Worm (Caenorhabditis elegans) whole organism, young adult: ENCODE results near the gene cnc-4.

Experiments
- B0035.1 ChIP-seq: sonication (generic microtip); optimal IDR thresholded peaks from 2 replicates; lab custom pipeline; 2016; ENCODE audit warnings: missing genetic modification characterization, mild to moderate bottlenecking, missing compliant biosample characterization, missing genotype, missing genetic modification reagents
- B0261.1 ChIP-seq: sonication (generic microtip); optimal IDR thresholded peaks from 2 replicates; lab custom pipeline; 2016; ENCODE audit warnings: mild to moderate bottlenecking, missing genetic modification characterization, moderate library complexity, missing compliant biosample characterization
- C06A6.2 ChIP-seq: fragments of 200-800 bp; sonication (Bioruptor generic); conservative IDR thresholded peaks from 2 replicates; pipeline ENCODE4 v1.3.6; 2022; ENCODE audit warnings: missing genetic modification characterization, missing compliant biosample characterization
- F10E7.11 ChIP-seq: sonication (generic microtip); optimal IDR thresholded peaks from 2 replicates; lab custom pipeline; 2017; ENCODE audit warnings: mild to moderate bottlenecking, missing genetic modification characterization, moderate library complexity, missing compliant biosample characterization
- F39B2.1 ChIP-seq: fragments of 200-800 bp; sonication (Bioruptor generic); IDR thresholded peaks from 2 replicates; pipeline ENCODE4 v1.3.6; 2022; ENCODE audit warnings: missing genetic modification reagents, missing genetic modification characterization, missing compliant biosample characterization
- F52B5.7 ChIP-seq: sonication (generic microtip); optimal IDR thresholded peaks from 2 replicates; lab custom pipeline; 2016; ENCODE audit warnings: mild to moderate bottlenecking, missing genetic modification characterization, missing compliant biosample characterization
- F57C9.4 ChIP-seq: sonication (generic microtip); optimal IDR thresholded peaks from 2 replicates; lab custom pipeline; 2017; ENCODE audit warnings: mild to moderate bottlenecking, missing genetic modification characterization, missing compliant biosample characterization
- K12H6.12 ChIP-seq: fragments of 200-800 bp; sonication (Bioruptor generic); optimal IDR thresholded peaks from 2 replicates; lab custom pipeline; 2018; ENCODE audit warnings: mild to moderate bottlenecking, missing genetic modification characterization, missing compliant biosample characterization
- T07F8.4 ChIP-seq: sonication (generic microtip); optimal IDR thresholded peaks from 2 replicates; lab custom pipeline; 2016; ENCODE audit warnings: mild to moderate bottlenecking, missing genetic modification characterization, moderate library complexity, missing compliant biosample characterization
- Y56A3A.18 ChIP-seq: fragments of 200-800 bp; sonication (Bioruptor generic); IDR thresholded peaks from 2 replicates; pipeline ENCODE4 v1.3.6; 2022; ENCODE audit warnings: missing genetic modification reagents, missing genetic modification characterization, missing compliant biosample characterization
- ccch-3 ChIP-seq: fragments of 200-800 bp; sonication (Bioruptor generic); optimal IDR thresholded peaks from 2 replicates; lab custom pipeline; 2018; ENCODE audit warnings: mild to moderate bottlenecking, missing genetic modification characterization, missing compliant biosample characterization
- cebp-2 ChIP-seq: fragments of 200-800 bp; sonication (Bioruptor generic); IDR thresholded peaks from 2 replicates; pipeline ENCODE4 v1.3.6; 2022; ENCODE audit warnings: missing genetic modification characterization, missing compliant biosample characterization
- ceh-100 ChIP-seq: fragments of 200-800 bp; sonication (Bioruptor generic); IDR thresholded peaks from 2 replicates; pipeline ENCODE4 v1.3.6; 2022; ENCODE audit warnings: missing genetic modification reagents, missing genetic modification characterization, missing compliant biosample characterization
- ceh-40 ChIP-seq: fragments of 200-800 bp; sonication (Bioruptor generic); IDR thresholded peaks from 2 replicates; pipeline ENCODE4 v1.3.6; 2022; ENCODE audit warnings: missing genetic modification characterization, missing compliant biosample characterization
- dox-1 ChIP-seq: fragments of 200-800 bp; sonication (Bioruptor generic); IDR thresholded peaks from 2 replicates; pipeline ENCODE4 v1.3.6; 2022; ENCODE audit warnings: missing genetic modification reagents, missing genetic modification characterization, missing compliant biosample characterization
- dpff-1 ChIP-seq: sonication (generic microtip); optimal IDR thresholded peaks from 2 replicates; lab custom pipeline; 2017; ENCODE audit warnings: mild to moderate bottlenecking, missing genetic modification characterization, missing compliant biosample characterization
- dpl-1 ChIP-seq: fragments of 150-350 bp; optimal IDR thresholded peaks from 2 replicates; lab custom pipeline; 2014; ENCODE audit warnings: missing biosample characterization, missing genetic modification reagents, missing genetic modification characterization
- egl-44 ChIP-seq: fragments of 200-800 bp; sonication (Bioruptor generic); IDR thresholded peaks from 2 replicates; pipeline ENCODE4 v1.3.6; 2022; ENCODE audit warnings: missing genetic modification reagents, missing genetic modification characterization, missing compliant biosample characterization
- ekl-4 ChIP-seq: fragments of 200-800 bp; sonication (Bioruptor generic); IDR thresholded peaks from 2 replicates; pipeline ENCODE4 v1.3.6; 2022; ENCODE audit warnings: missing genetic modification reagents, missing genetic modification characterization, missing compliant biosample characterization
- ets-4 ChIP-seq: fragments of 200-800 bp; sonication (Bioruptor generic); optimal IDR thresholded peaks from 2 replicates; lab custom pipeline; 2018; ENCODE audit warnings: mild to moderate bottlenecking, missing genetic modification characterization, missing compliant biosample characterization
- gei-17 ChIP-seq: fragments of 200-800 bp; sonication (Bioruptor generic); optimal IDR thresholded peaks from 2 replicates; lab custom pipeline; 2018; ENCODE audit warnings: mild to moderate bottlenecking, missing genetic modification characterization, missing compliant biosample characterization
- him-1 ChIP-seq: sonication (generic microtip); optimal IDR thresholded peaks from 2 replicates; lab custom pipeline; 2016; ENCODE audit warnings: missing genotype, missing genetic modification reagents, missing genetic modification characterization, missing compliant biosample characterization
- hlh-12 ChIP-seq: sonication (generic microtip); optimal IDR thresholded peaks from 2 replicates; lab custom pipeline; 2016; ENCODE audit warnings: missing genetic modification characterization, missing compliant biosample characterization
- hmg-20 ChIP-seq: fragments of 200-800 bp; sonication (Bioruptor generic); IDR thresholded peaks from 2 replicates; pipeline ENCODE4 v1.3.6; 2022; ENCODE audit warnings: missing genetic modification reagents, missing genetic modification characterization, missing compliant biosample characterization
- hrde-1 ChIP-seq: sonication (generic microtip); optimal IDR thresholded peaks from 2 replicates; lab custom pipeline; 2016; ENCODE audit warnings: missing genetic modification characterization, mild to moderate bottlenecking, missing compliant biosample characterization, moderate library complexity, missing genotype, missing genetic modification reagents, borderline replicate concordance
- let-526 ChIP-seq: fragments of 200-800 bp; sonication (Bioruptor generic); IDR thresholded peaks from 2 replicates; pipeline ENCODE4 v1.3.6; 2022; ENCODE audit warnings: missing genetic modification reagents, missing genetic modification characterization, missing compliant biosample characterization
- lin-26 ChIP-seq: fragments of 200-800 bp; sonication (Bioruptor generic); IDR thresholded peaks from 2 replicates; pipeline ENCODE4 v1.3.6; 2022; ENCODE audit warnings: missing genetic modification reagents, missing genetic modification characterization, missing compliant biosample characterization
- lsl-1 ChIP-seq: fragments of 200-800 bp; sonication (Bioruptor generic); optimal IDR thresholded peaks from 2 replicates; lab custom pipeline; 2018; ENCODE audit warnings: mild to moderate bottlenecking, missing genetic modification characterization, moderate library complexity, missing compliant biosample characterization
- madf-10 ChIP-seq: sonication (generic microtip); optimal IDR thresholded peaks from 2 replicates; lab custom pipeline; 2016; ENCODE audit warnings: mild to moderate bottlenecking, missing genetic modification characterization, missing compliant biosample characterization
- mcd-1 ChIP-seq: fragments of 200-800 bp; sonication (Bioruptor generic); IDR thresholded peaks from 2 replicates; pipeline ENCODE4 v1.3.6; 2022; ENCODE audit warnings: missing genetic modification reagents, missing genetic modification characterization, missing compliant biosample characterization
- mes-4 ChIP-seq: sonication (generic microtip); optimal IDR thresholded peaks from 2 replicates; lab custom pipeline; 2016; ENCODE audit warnings: missing genotype, missing genetic modification characterization, missing compliant biosample characterization
- mxl-1 ChIP-seq: sonication (generic microtip); optimal IDR thresholded peaks from 2 replicates; lab custom pipeline; 2016; ENCODE audit warnings: missing genetic modification characterization, missing compliant biosample characterization
- nfya-2 ChIP-seq: fragments of 200-800 bp; sonication (Bioruptor generic); IDR thresholded peaks from 2 replicates; pipeline ENCODE4 v1.3.6; 2022; ENCODE audit warnings: missing genetic modification reagents, missing genetic modification characterization, missing compliant biosample characterization
- nfyb-1 ChIP-seq: fragments of 200-800 bp; sonication (Bioruptor generic); IDR thresholded peaks from 2 replicates; pipeline ENCODE4 v1.3.6; 2022; ENCODE audit warnings: missing genetic modification reagents, missing genetic modification characterization, missing compliant biosample characterization
- nhr-120 ChIP-seq: fragments of 200-800 bp; sonication (Bioruptor generic); IDR thresholded peaks from 2 replicates; pipeline ENCODE4 v1.3.6; 2022; ENCODE audit warnings: missing genetic modification characterization, missing compliant biosample characterization
- nhr-179 ChIP-seq: sonication (generic microtip); optimal IDR thresholded peaks from 2 replicates; lab custom pipeline; 2016; ENCODE audit warnings: mild to moderate bottlenecking, missing genetic modification characterization, missing compliant biosample characterization
- nhr-90 ChIP-seq: sonication (generic microtip); optimal IDR thresholded peaks from 2 replicates; lab custom pipeline; 2016; ENCODE audit warnings: missing genotype, mild to moderate bottlenecking, missing genetic modification characterization, missing compliant biosample characterization
- pbrm-1 ChIP-seq: fragments of 200-800 bp; sonication (Bioruptor generic); IDR thresholded peaks from 2 replicates; pipeline ENCODE4 v1.3.6; 2022; ENCODE audit warnings: missing genetic modification reagents, missing genetic modification characterization, missing compliant biosample characterization
- repo-1 ChIP-seq: sonication (generic microtip); optimal IDR thresholded peaks from 2 replicates; lab custom pipeline; 2017; ENCODE audit warnings: mild to moderate bottlenecking, missing genetic modification characterization, missing compliant biosample characterization
- sdz-38 ChIP-seq: sonication (generic microtip); optimal IDR thresholded peaks from 2 replicates; lab custom pipeline; 2016; ENCODE audit warnings: missing genotype, missing genetic modification characterization, missing compliant biosample characterization
- snpc-1.1 ChIP-seq: sonication (generic microtip); optimal IDR thresholded peaks from 2 replicates; lab custom pipeline; 2017; ENCODE audit warnings: missing genetic modification characterization, mild to moderate bottlenecking, missing compliant biosample characterization, antibody characterized with exemption, moderate library complexity, missing genotype, missing genetic modification reagents; ENCODE audit not compliant: insufficient read depth
- snpc-1.3 ChIP-seq: sonication (generic microtip); optimal IDR thresholded peaks from 2 replicates; lab custom pipeline; 2017; ENCODE audit warnings: missing genetic modification characterization, mild to moderate bottlenecking, missing compliant biosample characterization, antibody characterized with exemption, moderate library complexity, missing genotype, missing genetic modification reagents; ENCODE audit not compliant: insufficient read depth
- snpc-3.4 ChIP-seq: sonication (generic microtip); optimal IDR thresholded peaks from 2 replicates; lab custom pipeline; 2017; ENCODE audit warnings: missing genetic modification characterization, mild to moderate bottlenecking, missing compliant biosample characterization, antibody characterized with exemption, moderate library complexity, missing genotype, missing genetic modification reagents
- snpc-4 ChIP-seq, 5 experiments: fragments of 150-350 bp in 1 of 5; sonication (generic microtip) in 4 of 5; optimal IDR thresholded peaks; 2 replicates each; lab custom pipeline; 2014 to 2018; ENCODE audit warnings: missing genetic modification characterization in 5 of 5, missing biosample characterization in 3 of 5, antibody characterized with exemption in 2 of 5, mild to moderate bottlenecking in 2 of 5, missing compliant biosample characterization in 2 of 5, missing genotype in 2 of 5, moderate library complexity in 2 of 5, missing genetic modification reagents in 1 of 5
- somi-1 ChIP-seq: fragments of 200-800 bp; sonication (Bioruptor generic); optimal IDR thresholded peaks from 2 replicates; lab custom pipeline; 2018; ENCODE audit warnings: mild to moderate bottlenecking, missing genetic modification characterization, missing compliant biosample characterization
- unc-130 ChIP-seq: sonication (generic microtip); optimal IDR thresholded peaks from 2 replicates; lab custom pipeline; 2016; ENCODE audit warnings: missing genetic modification reagents, missing genetic modification characterization, missing compliant biosample characterization
- ztf-22 ChIP-seq: fragments of 200-800 bp; sonication (Bioruptor generic); optimal IDR thresholded peaks from 2 replicates; lab custom pipeline; 2018; ENCODE audit warnings: mild to moderate bottlenecking, missing genetic modification characterization, moderate library complexity, missing compliant biosample characterization

cnc-4 gene

ce11 chrV:1474486-1475125 lies 27.6 kb downstream of the cnc-4 start, which contains the start of the genes F53E2.2 and unc-60 (continued):
- no peak for TF ChIP-seq him-1 (tag; lab: Kevin White, UChicago)
- no peak for TF ChIP-seq F10E7.11 (tag; lab: Kevin White, UChicago)
- peak; percentile 47; the same call in 1 of the 2 replicates for TF ChIP-seq C06A6.2 (GFP tag; lab: Robert Waterston, UW)
- no peak for TF ChIP-seq snpc-4 (GFP tag; optimal IDR thresholded peaks at IDR 0.05; lab: Kevin White, UChicago)
- TF ChIP-seq snpc-4 (tag; optimal IDR thresholded peaks at IDR 0.05; lab: Kevin White, UChicago): peak in 2 of 4 experiments; percentile 39 to 48
- TF ChIP-seq repo-1 (tag; lab: Kevin White, UChicago): no peak
- no peak for TF ChIP-seq lsl-1 (GFP tag; lab: Kevin White, UChicago)
- peak; percentile 15; the same call in 1 of the 2 replicates for TF ChIP-seq ekl-4 (GFP tag; lab: Robert Waterston, UW)
- TF ChIP-seq gei-17: no peak
- no peak for TF ChIP-seq unc-130 (GFP tag; lab: Kevin White, UChicago)
- TF ChIP-seq ets-4 (GFP tag; lab: Kevin White, UChicago): no peak
- TF ChIP-seq Y56A3A.18: no peak
- peak; percentile 72 for TF ChIP-seq dox-1 (GFP tag; lab: Robert Waterston, UW)
- TF ChIP-seq madf-10 (tag; lab: Kevin White, UChicago): peak; percentile 29
- 0 out of 2 replicates have a peak, but pooled peaks have one; percentile 42 for TF ChIP-seq let-526 (GFP tag; lab: Robert Waterston, UW)
- peak; percentile 46 for TF ChIP-seq K12H6.12 (tag; lab: Kevin White, UChicago)
- no peak for TF ChIP-seq nhr-120 (GFP tag; lab: Robert Waterston, UW)
- TF ChIP-seq dpff-1: no peak
- no peak for TF ChIP-seq snpc-3.4 (tag; lab: Kevin White, UChicago)
- TF ChIP-seq F52B5.7 (tag; lab: Kevin White, UChicago): no peak
- TF ChIP-seq pbrm-1: no peak
- TF ChIP-seq B0035.1 (tag; lab: Kevin White, UChicago): no peak
- TF ChIP-seq mcd-1: peak; percentile 72
- no peak for TF ChIP-seq snpc-1.1 (tag; lab: Kevin White, UChicago)
- TF ChIP-seq mes-4 (tag; lab: Kevin White, UChicago): no peak
- TF ChIP-seq cebp-2 (GFP tag; lab: Robert Waterston, UW): 0 out of 2 replicates have a peak, but pooled peaks have one; percentile 54
- TF ChIP-seq sdz-38: no peak
- TF ChIP-seq F39B2.1 (GFP tag; lab: Robert Waterston, UW): no peak
- TF ChIP-seq nhr-179 (tag; lab: Kevin White, UChicago): no peak
- TF ChIP-seq hrde-1: no peak
- no peak for TF ChIP-seq hlh-12
- TF ChIP-seq lin-26: no peak
- no peak for TF ChIP-seq somi-1
- TF ChIP-seq F57C9.4 (tag; lab: Kevin White, UChicago): no peak
- no peak for TF ChIP-seq snpc-1.3 (tag; lab: Kevin White, UChicago)
- no peak for TF ChIP-seq B0261.1
- no peak for TF ChIP-seq mxl-1
- TF ChIP-seq nhr-90 (tag; lab: Kevin White, UChicago): no peak
- TF ChIP-seq T07F8.4 (tag; lab: Kevin White, UChicago): no peak
- TF ChIP-seq hmg-20: no peak
- peak; percentile 57 for TF ChIP-seq ztf-22 (GFP tag; lab: Kevin White, UChicago)
- no peak for TF ChIP-seq ccch-3 (GFP tag; lab: Kevin White, UChicago)
- 0 out of 2 replicates have a peak, but pooled peaks have one; percentile 36 for TF ChIP-seq ceh-40 (GFP tag; lab: Robert Waterston, UW)
- TF ChIP-seq nfya-2 (GFP tag; lab: Robert Waterston, UW): no peak
- no peak for TF ChIP-seq ceh-100
- no peak; the same call in 1 of the 2 replicates for TF ChIP-seq egl-44 (GFP tag; lab: Robert Waterston, UW)
- peak; percentile 51; the same call in 1 of the 2 replicates for TF ChIP-seq nfyb-1 (GFP tag; lab: Robert Waterston, UW)
- TF ChIP-seq dpl-1 (GFP tag; lab: Kevin White, UChicago): no peak
